Worm (Caenorhabditis elegans): Measurements from ENCODE around the gene T07F8.4.

ce11 chrII:7099231-7099630 is 32.6 kb downstream of the T07F8.4 start:
- TF ChIP-seq lin-13 (tag; optimal IDR thresholded peaks at IDR 0.05): no peak
- TF ChIP-seq flh-1 (GFP tag; optimal IDR thresholded peaks at IDR 0.05): no peak
- TF ChIP-seq elt-3 (tag; optimal IDR thresholded peaks at IDR 0.05): no peak

Measured in whole organism, mixed stage, embryonic.